Worm (Caenorhabditis elegans): ENCODE measurements around the gene T18D3.6.

DNA sequence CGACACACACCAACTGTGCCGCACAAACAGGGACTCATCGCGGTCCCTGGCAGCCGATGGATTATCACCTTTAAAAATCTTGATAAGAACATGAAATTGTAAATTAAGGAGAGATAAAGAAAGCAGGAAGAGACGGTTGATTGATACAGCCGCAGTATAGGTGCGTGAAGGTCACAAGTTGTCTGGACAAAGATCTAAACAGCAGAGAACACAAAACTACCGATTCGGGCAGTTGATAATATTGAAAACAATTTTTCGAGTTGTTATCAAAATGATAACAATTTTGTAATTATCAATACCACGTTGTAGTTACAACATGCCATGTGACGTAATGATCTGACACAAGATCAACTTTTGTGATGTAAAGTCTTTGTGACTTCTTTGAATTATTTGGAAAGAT is 51.1 kb downstream of the T18D3.6 start:
- TF ChIP-seq snpc-4 (GFP tag; optimal IDR thresholded peaks at IDR 0.05) (no peak), snpc-4 (tag; optimal IDR thresholded peaks at IDR 0.05) (no peak), T26A5.8 (tag; optimal IDR thresholded peaks at IDR 0.05) (no peak), T07F8.4 (tag; optimal IDR thresholded peaks at IDR 0.05) (no peak), attf-3 (GFP tag; conservative IDR thresholded peaks at IDR 0.05) (no peak), mcd-1 (GFP tag; IDR thresholded peaks at IDR 0.05) (peak; percentile 38; the same call in 1 of the 2 replicates), K12H6.12 (tag; optimal IDR thresholded peaks at IDR 0.05) (no peak), ZK185.1 (tag; optimal IDR thresholded peaks at IDR 0.05; ENCODE audit: poor library complexity, severe bottlenecking) (no peak), cebp-1 (GFP tag; IDR thresholded peaks at IDR 0.05) (peak; percentile 13; the same call in 1 of the 2 replicates), cebp-1 (tag; optimal IDR thresholded peaks at IDR 0.05) (no peak), B0035.1 (tag; optimal IDR thresholded peaks at IDR 0.05) (no peak), somi-1 (GFP tag; optimal IDR thresholded peaks at IDR 0.05) (peak; percentile 79), lin-40 (tag; optimal IDR thresholded peaks at IDR 0.05) (peak; percentile 86), ceh-100 (GFP tag; IDR thresholded peaks at IDR 0.05) (no peak)

Measured in whole organism, young adult.